Fruit fly (Drosophila melanogaster) whole organism, embryonic: ENCODE results near the gene TyrRS.

Experiments used
- Awh ChIP-seq: fragments of 200-800 bp; sonication (Bioruptor generic); IDR thresholded peaks from 2 replicates; pipeline ENCODE4, ENCODE4 v1.3.6; 2022; ENCODE audit warnings: missing biosample characterization, missing genetic modification characterization
- B-H1 ChIP-seq: fragments of 200-800 bp; sonication (Bioruptor generic); IDR thresholded peaks from 3 replicates; pipeline ENCODE4 v1.3.6; 2022; ENCODE audit warnings: missing biosample characterization, missing genetic modification characterization
- CG10979 ChIP-seq: fragments of 200-800 bp; sonication (Bioruptor generic); optimal IDR thresholded peaks from 2 replicates; lab custom pipeline; 2018; ENCODE audit warnings: missing biosample characterization, mild to moderate bottlenecking, missing genetic modification characterization, moderate library complexity
- CG12155 ChIP-seq: fragments of 200-800 bp; sonication (Bioruptor generic); optimal IDR thresholded peaks from 3 replicates; lab custom pipeline; 2016; ENCODE audit warnings: missing biosample characterization, missing genetic modification characterization
- CG12391 ChIP-seq: fragments of 200-800 bp; sonication (Bioruptor generic); optimal IDR thresholded peaks from 3 replicates; lab custom pipeline; 2018; ENCODE audit warnings: missing biosample characterization, mild to moderate bottlenecking, missing genetic modification characterization, moderate library complexity
- CG13123 ChIP-seq: fragments of 200-800 bp; sonication (Bioruptor generic); optimal IDR thresholded peaks from 2 replicates; lab custom pipeline; 2016; ENCODE audit warnings: missing biosample characterization, missing genetic modification characterization
- CG13424 ChIP-seq: fragments of 200-800 bp; sonication (Bioruptor generic); optimal IDR thresholded peaks from 2 replicates; lab custom pipeline; 2019; ENCODE audit warnings: missing biosample characterization, mild to moderate bottlenecking, missing genetic modification characterization, moderate library complexity
- CG14860 ChIP-seq: fragments of 200-800 bp; sonication (Bioruptor generic); IDR thresholded peaks from 3 replicates; pipeline ENCODE4 v1.3.6; 2022; ENCODE audit warnings: missing biosample characterization, missing genetic modification characterization; ENCODE audit not compliant: partially characterized antibody
- CG15011 ChIP-seq: fragments of 200-800 bp; sonication (Bioruptor generic); optimal IDR thresholded peaks from 3 replicates; lab custom pipeline; 2018; ENCODE audit warnings: missing biosample characterization, mild to moderate bottlenecking, missing genetic modification characterization
- CG15073 ChIP-seq: fragments of 200-800 bp; sonication (Bioruptor generic); optimal IDR thresholded peaks from 2 replicates; lab custom pipeline; 2016; ENCODE audit warnings: missing biosample characterization, missing genetic modification characterization
- CG15269 ChIP-seq: fragments of 200-800 bp; sonication (Bioruptor generic); optimal IDR thresholded peaks from 2 replicates; lab custom pipeline; 2018; ENCODE audit warnings: missing biosample characterization, mild to moderate bottlenecking, missing genetic modification characterization, moderate library complexity
- CG18011 ChIP-seq: fragments of 200-800 bp; sonication (Bioruptor generic); optimal IDR thresholded peaks from 2 replicates; lab custom pipeline; 2017; ENCODE audit warnings: missing biosample characterization, missing genetic modification characterization, mild to moderate bottlenecking, moderate library complexity, missing genotype
- CG2116 ChIP-seq: fragments of 200-800 bp; sonication (Bioruptor generic); optimal IDR thresholded peaks from 3 replicates; lab custom pipeline; 2018; ENCODE audit warnings: missing biosample characterization, mild to moderate bottlenecking, missing genetic modification characterization
- CG32532 ChIP-seq: fragments of 200-800 bp; sonication (Bioruptor generic); IDR thresholded peaks from 2 replicates; pipeline ENCODE4 v1.3.6; 2022; ENCODE audit warnings: missing biosample characterization, missing genetic modification characterization
- CG3838 ChIP-seq: fragments of 200-800 bp; sonication (Bioruptor generic); optimal IDR thresholded peaks from 3 replicates; lab custom pipeline; 2016; ENCODE audit warnings: missing biosample characterization, missing genetic modification characterization
- CG43689 ChIP-seq: fragments of 200-800 bp; sonication (Bioruptor generic); IDR thresholded peaks from 2 replicates; pipeline ENCODE4 v1.3.6; 2022; ENCODE audit warnings: missing biosample characterization, missing genetic modification characterization
- CG4854 ChIP-seq: fragments of 200-800 bp; sonication (Bioruptor generic); optimal IDR thresholded peaks from 2 replicates; lab custom pipeline; 2016; ENCODE audit warnings: missing biosample characterization, missing genetic modification characterization, inconsistent platforms
- CG6683 ChIP-seq: fragments of 200-800 bp; sonication (Bioruptor generic); optimal IDR thresholded peaks from 2 replicates; lab custom pipeline; 2017; ENCODE audit warnings: missing biosample characterization, mild to moderate bottlenecking, missing genetic modification characterization, missing genetic modification reagents
- CG7745 ChIP-seq: fragments of 200-800 bp; sonication (Bioruptor generic); optimal IDR thresholded peaks from 2 replicates; lab custom pipeline; 2018; ENCODE audit warnings: missing biosample characterization, mild to moderate bottlenecking, missing genetic modification characterization, moderate library complexity
- Dad ChIP-seq: fragments of 200-800 bp; sonication (Bioruptor generic); optimal IDR thresholded peaks from 3 replicates; lab custom pipeline; 2016; ENCODE audit warnings: missing biosample characterization, missing genetic modification characterization
- Dp ChIP-seq: fragments of 200-800 bp; sonication (Bioruptor generic); optimal IDR thresholded peaks from 2 replicates; lab custom pipeline; 2018; ENCODE audit warnings: missing biosample characterization, mild to moderate bottlenecking, missing genetic modification characterization, moderate library complexity
- HmgZ ChIP-seq: fragments of 200-800 bp; sonication (Bioruptor generic); optimal IDR thresholded peaks from 2 replicates; lab custom pipeline; 2018; ENCODE audit warnings: missing biosample characterization, mild to moderate bottlenecking, missing genetic modification characterization
- Hmx ChIP-seq: fragments of 200-800 bp; sonication (Bioruptor generic); optimal IDR thresholded peaks from 2 replicates; lab custom pipeline; 2016; ENCODE audit warnings: missing biosample characterization, missing genetic modification characterization
- Hr39 ChIP-seq: fragments of >200 bp; optimal IDR thresholded peaks from 2 replicates; lab custom pipeline; 2017
- Hsf ChIP-seq: fragments of 200-800 bp; sonication (Bioruptor generic); optimal IDR thresholded peaks from 3 replicates; lab custom pipeline; 2016; ENCODE audit warnings: missing biosample characterization, missing genetic modification characterization
- Jarid2 ChIP-seq: fragments of 200-800 bp; sonication (Bioruptor generic); optimal IDR thresholded peaks from 3 replicates; lab custom pipeline; 2017; ENCODE audit warnings: mild to moderate bottlenecking, missing biosample characterization, missing genetic modification reagents, missing genetic modification characterization
- Nf-YA ChIP-seq: fragments of 200-800 bp; sonication (Bioruptor generic); IDR thresholded peaks from 2 replicates; pipeline ENCODE4 v1.3.6; 2022; ENCODE audit warnings: missing biosample characterization, missing genetic modification characterization
- Poxn ChIP-seq: fragments of 200-800 bp; sonication (Bioruptor generic); IDR thresholded peaks from 2 replicates; pipeline ENCODE4 v1.3.6; 2022; ENCODE audit warnings: missing biosample characterization, missing genetic modification characterization
- Scr ChIP-seq: fragments of 200-800 bp; sonication (Bioruptor generic); IDR thresholded peaks from 2 replicates; pipeline ENCODE4 v1.3.6; 2022; ENCODE audit warnings: missing biosample characterization, missing genetic modification characterization; ENCODE audit not compliant: partially characterized antibody
- Side ChIP-seq: fragments of 200-800 bp; sonication (Bioruptor generic); optimal IDR thresholded peaks from 2 replicates; lab custom pipeline; 2016; ENCODE audit warnings: missing biosample characterization, missing genetic modification characterization
- Sin3A ChIP-seq: fragments of >200 bp; optimal IDR thresholded peaks from 2 replicates; lab custom pipeline; 2018
- Tbp ChIP-seq: fragments of >200 bp; optimal IDR thresholded peaks from 2 replicates; lab custom pipeline; 2018; ENCODE audit warnings: missing biosample characterization, missing genetic modification characterization
- YL-1 ChIP-seq: fragments of 200-800 bp; sonication (Bioruptor generic); optimal IDR thresholded peaks from 3 replicates; lab custom pipeline; 2017; ENCODE audit warnings: missing biosample characterization, mild to moderate bottlenecking, missing genetic modification characterization
- ab ChIP-seq: fragments of 200-800 bp; sonication (Bioruptor generic); optimal IDR thresholded peaks from 2 replicates; lab custom pipeline; 2016; ENCODE audit warnings: missing biosample characterization, missing genetic modification characterization
- abd-A ChIP-seq: fragments of 200-800 bp; sonication (Bioruptor generic); optimal IDR thresholded peaks from 3 replicates; lab custom pipeline; 2019; ENCODE audit warnings: missing biosample characterization, mild to moderate bottlenecking, missing genetic modification characterization, moderate library complexity
- dimm ChIP-seq: fragments of 200-800 bp; sonication (Bioruptor generic); IDR thresholded peaks from 2 replicates; pipeline ENCODE4 v1.3.6; 2022; ENCODE audit warnings: missing biosample characterization, missing genetic modification characterization
- grau ChIP-seq: fragments of 200-800 bp; optimal IDR thresholded peaks from 3 replicates; lab custom pipeline; 2019; ENCODE audit warnings: missing biosample characterization, mild to moderate bottlenecking, missing genetic modification characterization, moderate library complexity
- her ChIP-seq: fragments of 200-800 bp; sonication (Bioruptor generic); optimal IDR thresholded peaks from 2 replicates; lab custom pipeline; 2016; ENCODE audit warnings: missing biosample characterization, missing genetic modification characterization
- ind ChIP-seq: fragments of 200-800 bp; sonication (Bioruptor generic); optimal IDR thresholded peaks from 3 replicates; lab custom pipeline; 2016; ENCODE audit warnings: missing biosample characterization, missing genetic modification characterization
- lbe ChIP-seq: fragments of 200-800 bp; sonication (Bioruptor generic); optimal IDR thresholded peaks from 2 replicates; lab custom pipeline; 2016; ENCODE audit warnings: missing biosample characterization, mild to moderate bottlenecking, missing genetic modification characterization
- lilli ChIP-seq: fragments of 200-800 bp; sonication (Bioruptor generic); optimal IDR thresholded peaks from 3 replicates; lab custom pipeline; 2016; ENCODE audit warnings: missing biosample characterization, missing genetic modification characterization
- onecut ChIP-seq: fragments of 200-800 bp; sonication (Bioruptor generic); IDR thresholded peaks from 2 replicates; pipeline ENCODE4 v1.3.6; 2022; ENCODE audit warnings: missing biosample characterization, missing genetic modification characterization
- pfk ChIP-seq: fragments of 200-800 bp; sonication (Bioruptor generic); optimal IDR thresholded peaks from 2 replicates; lab custom pipeline; 2018; ENCODE audit warnings: missing biosample characterization, mild to moderate bottlenecking, missing genetic modification characterization, moderate library complexity
- sd ChIP-seq: fragments of 200-800 bp; sonication (Bioruptor generic); optimal IDR thresholded peaks from 3 replicates; lab custom pipeline; 2018; ENCODE audit warnings: missing biosample characterization, mild to moderate bottlenecking, missing genetic modification characterization, moderate library complexity
- slou ChIP-seq: fragments of 200-800 bp; sonication (Bioruptor generic); optimal IDR thresholded peaks from 3 replicates; lab custom pipeline; 2016; ENCODE audit warnings: missing biosample characterization, missing genetic modification characterization
- sna ChIP-seq: fragments of 200-800 bp; sonication (Bioruptor generic); IDR thresholded peaks from 2 replicates; pipeline ENCODE4 v1.3.6; 2022; ENCODE audit warnings: missing biosample characterization, missing genetic modification characterization; ENCODE audit not compliant: partially characterized antibody
- stwl ChIP-seq: fragments of 200-800 bp; sonication (Bioruptor generic); optimal IDR thresholded peaks from 3 replicates; lab custom pipeline; 2018; ENCODE audit warnings: missing biosample characterization, mild to moderate bottlenecking, missing genetic modification characterization, moderate library complexity
- tap ChIP-seq: fragments of 200-800 bp; optimal IDR thresholded peaks from 3 replicates; lab custom pipeline; 2019; ENCODE audit warnings: missing biosample characterization, mild to moderate bottlenecking, missing genetic modification characterization, moderate library complexity
- tgo ChIP-seq: fragments of 200-800 bp; sonication (Bioruptor generic); IDR thresholded peaks from 3 replicates; pipeline ENCODE4 v1.3.6; 2022; ENCODE audit warnings: missing biosample characterization, missing genetic modification characterization
- zfh2 ChIP-seq: fragments of 200-800 bp; sonication (Bioruptor generic); optimal IDR thresholded peaks from 2 replicates; lab custom pipeline; 2016; ENCODE audit warnings: missing biosample characterization, missing genetic modification characterization

Gene TyrRS

dm6 chr3L:16412394-16412950, 6.6 kb downstream of the TyrRS start, which contains the start of gene Serinc (continued):
- TF ChIP-seq CG6683 (GFP tag; lab: Kevin White, UChicago) (peak; percentile 32), CG4854 (GFP tag; lab: Kevin White, UChicago) (peak; percentile 38), Scr (GFP tag; lab: Robert Waterston, UW) (peak; percentile 98), tgo (no peak), CG10979 (peak; percentile 57)

- TF ChIP-seq stwl (tag; lab: Kevin White, UChicago): peak; percentile 63
- TF ChIP-seq Dad: peak; percentile 13
- TF ChIP-seq zfh2 (GFP tag; lab: Kevin White, UChicago): no peak
- TF ChIP-seq her: peak; percentile 56
- TF ChIP-seq CG12155 (GFP tag; lab: Kevin White, UChicago): no peak
- TF ChIP-seq Poxn (GFP tag; lab: Robert Waterston, UW): no peak
- TF ChIP-seq Nf-YA (GFP tag; lab: Robert Waterston, UW): no peak
- peak; percentile 33; the same call in 1 of the 2 replicates for TF ChIP-seq onecut (GFP tag; lab: Robert Waterston, UW)
- no peak for TF ChIP-seq ind (GFP tag; lab: Kevin White, UChicago)
- TF ChIP-seq lbe (GFP tag; lab: Kevin White, UChicago): peak; percentile 40
- TF ChIP-seq CG15073 (GFP tag; lab: Kevin White, UChicago): no peak
- peak; percentile 47 for TF ChIP-seq CG12391
- peak; percentile 12 for TF ChIP-seq pfk
- TF ChIP-seq CG13123 (GFP tag; lab: Kevin White, UChicago): no peak
- no peak for TF ChIP-seq abd-A (tag; lab: Kevin White, UChicago)
- peak; percentile 18 for TF ChIP-seq CG15269 (tag; lab: Kevin White, UChicago)
- TF ChIP-seq Hsf (GFP tag; lab: Kevin White, UChicago): no peak
- no peak for TF ChIP-seq CG13424 (tag; lab: Kevin White, UChicago)
- no peak for TF ChIP-seq B-H1
- peak; percentile 29 for TF ChIP-seq grau (tag; lab: Kevin White, UChicago)
- TF ChIP-seq CG15011 (GFP tag; lab: Kevin White, UChicago): no peak
- TF ChIP-seq CG2116: peak; percentile 28
- TF ChIP-seq CG32532 (GFP tag; lab: Robert Waterston, UW): peak; percentile 29; the same call in 1 of the 2 replicates
- no peak for TF ChIP-seq dimm (GFP tag; lab: Robert Waterston, UW)
- no peak for TF ChIP-seq CG3838 (GFP tag; lab: Kevin White, UChicago)
- no peak for TF ChIP-seq CG43689 (GFP tag; lab: Robert Waterston, UW)
- peak; percentile 11 for TF ChIP-seq Side (GFP tag; lab: Kevin White, UChicago)
- peak; percentile 23 for TF ChIP-seq sd (tag; lab: Kevin White, UChicago)
- peak; percentile 15 for TF ChIP-seq tap (tag; lab: Kevin White, UChicago)
- peak; percentile 28 for TF ChIP-seq YL-1 (GFP tag; lab: Kevin White, UChicago)
- TF ChIP-seq Jarid2 (GFP tag; lab: Kevin White, UChicago): no peak
- TF ChIP-seq CG7745 (tag; lab: Kevin White, UChicago): peak; percentile 29
- TF ChIP-seq CG18011 (GFP tag; lab: Kevin White, UChicago): no peak
- TF ChIP-seq Dp (GFP tag; lab: Kevin White, UChicago): peak; percentile 67
- no peak for TF ChIP-seq Hr39
- no peak for TF ChIP-seq Tbp (GFP tag; lab: Kevin White, UChicago)
- peak; percentile 4 for TF ChIP-seq lilli (GFP tag; lab: Kevin White, UChicago)
- TF ChIP-seq HmgZ: no peak
- TF ChIP-seq sna: 0 out of 2 replicates have a peak, but pooled peaks have one; percentile 46
- no peak for TF ChIP-seq Awh (GFP tag; lab: Robert Waterston, UW)
- TF ChIP-seq ab (GFP tag; lab: Kevin White, UChicago): no peak
- no peak for TF ChIP-seq slou (GFP tag; lab: Kevin White, UChicago)
- no peak for TF ChIP-seq CG14860 (GFP tag; lab: Robert Waterston, UW)
- TF ChIP-seq Sin3A (lab: Kevin White, UChicago): no peak
- no peak for TF ChIP-seq Hmx (GFP tag; lab: Kevin White, UChicago)
Observed at dm6 chr3L:16411566-16411965, 7.5 kb downstream of the TyrRS start, which contains the start of gene fax. Gene fax (minus strand): TSS chr3L:16411828.
